Worm (Caenorhabditis elegans) whole organism, early embryonic: Measurements from ENCODE around the gene oig-1.

ENCODE experiments used
- B0310.2 ChIP-seq: sonication (generic microtip); optimal IDR thresholded peaks from 2 replicates; lab custom pipeline; 2016; ENCODE audit warnings: mild to moderate bottlenecking, missing genetic modification characterization, missing compliant biosample characterization
- F13C5.2 ChIP-seq: sonication (generic microtip); optimal IDR thresholded peaks from 2 replicates; lab custom pipeline; 2017; ENCODE audit warnings: mild to moderate bottlenecking, missing genetic modification characterization, inconsistent platforms, missing compliant biosample characterization
- aly-1 ChIP-seq: sonication (generic microtip); optimal IDR thresholded peaks from 2 replicates; lab custom pipeline; 2016; ENCODE audit warnings: missing genetic modification characterization, missing compliant biosample characterization
- ceh-13 ChIP-seq: fragments of 200-800 bp; sonication (Bioruptor generic); optimal IDR thresholded peaks from 2 replicates; lab custom pipeline; 2018; ENCODE audit warnings: mild to moderate bottlenecking, missing genetic modification characterization, missing compliant biosample characterization
- ceh-36 ChIP-seq: sonication (generic microtip); optimal IDR thresholded peaks from 2 replicates; lab custom pipeline; 2016; ENCODE audit warnings: missing genetic modification characterization, inconsistent platforms, missing compliant biosample characterization
- ets-7 ChIP-seq: sonication (generic microtip); optimal IDR thresholded peaks from 2 replicates; lab custom pipeline; 2016; ENCODE audit warnings: missing genotype, missing genetic modification characterization, missing compliant biosample characterization
- flt-1 ChIP-seq: fragments of 200-800 bp; sonication (Bioruptor generic); IDR thresholded peaks from 2 replicates; pipeline ENCODE4 v1.3.6; 2022; ENCODE audit warnings: missing genetic modification characterization, missing compliant biosample characterization
- hmg-4 ChIP-seq: fragments of 200-800 bp; sonication (Bioruptor generic); optimal IDR thresholded peaks from 2 replicates; lab custom pipeline; 2018; ENCODE audit warnings: mild to moderate bottlenecking, missing genetic modification characterization, missing compliant biosample characterization
- tbx-37 ChIP-seq: fragments of 200-800 bp; sonication (Bioruptor generic); conservative IDR thresholded peaks from 2 replicates; pipeline ENCODE4 v1.3.6; 2022; ENCODE audit warnings: missing genetic modification reagents, missing genetic modification characterization, missing compliant biosample characterization
- tra-4 ChIP-seq: sonication (generic microtip); optimal IDR thresholded peaks from 2 replicates; lab custom pipeline; 2017; ENCODE audit warnings: missing genetic modification characterization, missing compliant biosample characterization

oig-1 gene

ce11 chrIII:6478256-6479004 lies 47.0 kb downstream of the oig-1 start, which contains the start of gene zip-8:
zip-8 (plus strand) TSS chrIII:6478955.
- TF ChIP-seq ceh-13 (GFP tag; lab: Kevin White, UChicago) (no peak), tbx-37 (GFP tag; lab: Robert Waterston, UW) (no peak), flt-1 (no peak), F13C5.2 (tag; lab: Kevin White, UChicago) (no peak), ets-7 (tag; lab: Kevin White, UChicago) (no peak), hmg-4 (GFP tag; lab: Kevin White, UChicago) (no peak), B0310.2 (tag; lab: Kevin White, UChicago) (no peak), aly-1 (tag; lab: Kevin White, UChicago) (no peak), tra-4 (tag; lab: Kevin White, UChicago) (no peak)

ce11 chrIII:6476380-6476779 lies 49.1 kb downstream of the oig-1 start:
- TF ChIP-seq flt-1: no peak
- TF ChIP-seq ceh-36 (tag; lab: Kevin White, UChicago): peak; percentile 46
- no peak for TF ChIP-seq ceh-13 (GFP tag; lab: Kevin White, UChicago)
- TF ChIP-seq ets-7 (tag; lab: Kevin White, UChicago): no peak
